Worm (Caenorhabditis elegans) whole organism, late embryonic: ENCODE data around the gene ZK856.14.
A peak's percentile ranks its signal among the peaks of the same experiment; 100 is the strongest.

Experiments used
- C08G9.2 ChIP-seq: sonication (generic microtip); optimal IDR thresholded peaks from 2 replicates; lab custom pipeline; 2016; ENCODE audit warnings: mild to moderate bottlenecking, missing genetic modification characterization, moderate library complexity, missing compliant biosample characterization
- C38D4.7 ChIP-seq: fragments of 200-800 bp; sonication (Bioruptor generic); optimal IDR thresholded peaks from 2 replicates; lab custom pipeline; 2018; ENCODE audit warnings: mild to moderate bottlenecking, missing genetic modification characterization, moderate library complexity, missing compliant biosample characterization
- F13H6.1 ChIP-seq: sonication (generic microtip); optimal IDR thresholded peaks from 2 replicates; lab custom pipeline; 2016; ENCODE audit warnings: missing genetic modification characterization, missing compliant biosample characterization
- K02D7.2 ChIP-seq: sonication (generic microtip); optimal IDR thresholded peaks from 2 replicates; lab custom pipeline; 2017; ENCODE audit warnings: mild to moderate bottlenecking, missing genetic modification characterization, missing compliant biosample characterization
- K09A11.1 ChIP-seq: sonication (generic microtip); optimal IDR thresholded peaks from 2 replicates; lab custom pipeline; 2017; ENCODE audit warnings: antibody characterized with exemption, mild to moderate bottlenecking, missing genetic modification characterization, missing compliant biosample characterization; ENCODE audit not compliant: insufficient read depth
- T23F11.4 ChIP-seq: fragments of 200-800 bp; sonication (Bioruptor generic); optimal IDR thresholded peaks from 2 replicates; lab custom pipeline; 2018; ENCODE audit warnings: mild to moderate bottlenecking, missing genetic modification characterization, missing compliant biosample characterization
- Y22D7AL.16 ChIP-seq: sonication (generic microtip); optimal IDR thresholded peaks from 2 replicates; lab custom pipeline; 2016; ENCODE audit warnings: missing genetic modification characterization, missing compliant biosample characterization
- ahr-1 ChIP-seq: sonication (generic microtip); optimal IDR thresholded peaks from 2 replicates; lab custom pipeline; 2016; ENCODE audit warnings: missing genetic modification characterization, missing compliant biosample characterization
- ama-1 ChIP-seq: fragments of 150-350 bp; optimal IDR thresholded peaks from 2 replicates; lab custom pipeline; 2014
- ceh-14 ChIP-seq: sonication (generic microtip); optimal IDR thresholded peaks from 2 replicates; lab custom pipeline; 2016; ENCODE audit warnings: missing genotype, missing genetic modification characterization, missing compliant biosample characterization
- ceh-18 ChIP-seq: sonication (generic microtip); optimal IDR thresholded peaks from 2 replicates; lab custom pipeline; 2016; ENCODE audit warnings: missing genetic modification characterization, missing compliant biosample characterization
- ceh-24 ChIP-seq: sonication (generic microtip); optimal IDR thresholded peaks from 2 replicates; lab custom pipeline; 2016; ENCODE audit warnings: mild to moderate bottlenecking, missing genetic modification characterization, missing compliant biosample characterization
- ceh-30 ChIP-seq: fragments of 150-350 bp; optimal IDR thresholded peaks from 2 replicates; lab custom pipeline; 2014; ENCODE audit warnings: missing biosample characterization, missing genetic modification characterization
- ceh-34 ChIP-seq: sonication (generic microtip); optimal IDR thresholded peaks from 2 replicates; lab custom pipeline; 2016; ENCODE audit warnings: mild to moderate bottlenecking, missing genetic modification characterization, missing compliant biosample characterization
- ceh-45 ChIP-seq: fragments of 200-800 bp; sonication (Bioruptor generic); IDR thresholded peaks from 2 replicates; pipeline ENCODE4 v1.3.6; 2022; ENCODE audit warnings: missing genetic modification reagents, missing genetic modification characterization, missing compliant biosample characterization
- ceh-48 ChIP-seq: sonication (generic microtip); optimal IDR thresholded peaks from 2 replicates; lab custom pipeline; 2016; ENCODE audit warnings: missing genetic modification characterization, inconsistent platforms, missing compliant biosample characterization
- ceh-6 ChIP-seq: fragments of 200-800 bp; sonication (Bioruptor generic); optimal IDR thresholded peaks from 2 replicates; lab custom pipeline; 2018; ENCODE audit warnings: mild to moderate bottlenecking, missing genetic modification characterization, missing compliant biosample characterization
- ceh-9 ChIP-seq: sonication (generic microtip); optimal IDR thresholded peaks from 2 replicates; lab custom pipeline; 2016; ENCODE audit warnings: mild to moderate bottlenecking, missing genetic modification characterization, inconsistent platforms, missing compliant biosample characterization
- che-1 ChIP-seq: sonication (generic microtip); optimal IDR thresholded peaks from 2 replicates; lab custom pipeline; 2016; ENCODE audit warnings: mild to moderate bottlenecking, missing genetic modification characterization, missing compliant biosample characterization
- dmd-4 ChIP-seq: sonication (generic microtip); optimal IDR thresholded peaks from 2 replicates; lab custom pipeline; 2016; ENCODE audit warnings: borderline replicate concordance, missing genetic modification characterization, missing compliant biosample characterization
- elt-4 ChIP-seq: sonication (generic microtip); optimal IDR thresholded peaks from 2 replicates; lab custom pipeline; 2016; ENCODE audit warnings: missing genetic modification characterization, missing compliant biosample characterization
- ets-4 ChIP-seq: sonication (generic microtip); optimal IDR thresholded peaks from 2 replicates; lab custom pipeline; 2016; ENCODE audit warnings: missing genetic modification characterization, missing compliant biosample characterization
- eyg-1 ChIP-seq: sonication (generic microtip); optimal IDR thresholded peaks from 2 replicates; lab custom pipeline; 2016; ENCODE audit warnings: missing genotype, missing genetic modification characterization, missing compliant biosample characterization
- fax-1 ChIP-seq: sonication (generic microtip); optimal IDR thresholded peaks from 2 replicates; lab custom pipeline; 2016; ENCODE audit warnings: missing genotype, missing genetic modification characterization, missing compliant biosample characterization
- fkh-6 ChIP-seq: sonication (generic microtip); optimal IDR thresholded peaks from 2 replicates; lab custom pipeline; 2016; ENCODE audit warnings: missing genetic modification characterization, missing compliant biosample characterization
- gmeb-2 ChIP-seq: sonication (generic microtip); optimal IDR thresholded peaks from 2 replicates; lab custom pipeline; 2016; ENCODE audit warnings: missing genetic modification characterization, inconsistent platforms, missing compliant biosample characterization
- hlh-13 ChIP-seq: fragments of 200-800 bp; sonication (Bioruptor generic); optimal IDR thresholded peaks from 2 replicates; lab custom pipeline; 2018; ENCODE audit warnings: mild to moderate bottlenecking, missing genetic modification characterization, missing compliant biosample characterization
- hlh-8 ChIP-seq: sonication (generic microtip); optimal IDR thresholded peaks from 2 replicates; lab custom pipeline; 2016; ENCODE audit warnings: missing genotype, missing genetic modification characterization, missing compliant biosample characterization
- lim-6 ChIP-seq: sonication (generic microtip); optimal IDR thresholded peaks from 2 replicates; lab custom pipeline; 2016; ENCODE audit warnings: missing genetic modification characterization, missing compliant biosample characterization
- lin-11 ChIP-seq: fragments of 200-800 bp; sonication (Bioruptor generic); optimal IDR thresholded peaks from 2 replicates; lab custom pipeline; 2018; ENCODE audit warnings: mild to moderate bottlenecking, missing genetic modification characterization, missing compliant biosample characterization
- madf-2 ChIP-seq: sonication (generic microtip); optimal IDR thresholded peaks from 2 replicates; lab custom pipeline; 2017; ENCODE audit warnings: missing genetic modification characterization, missing compliant biosample characterization
- mec-3 ChIP-seq: sonication (generic microtip); optimal IDR thresholded peaks from 2 replicates; lab custom pipeline; 2016; ENCODE audit warnings: borderline replicate concordance, missing genetic modification characterization, missing compliant biosample characterization
- nfya-1 ChIP-seq: sonication (generic microtip); optimal IDR thresholded peaks from 2 replicates; lab custom pipeline; 2017; ENCODE audit warnings: missing genetic modification characterization, mild to moderate bottlenecking, missing compliant biosample characterization, antibody characterized with exemption, moderate library complexity
- nhr-11 ChIP-seq: fragments of 150-350 bp; optimal IDR thresholded peaks from 2 replicates; lab custom pipeline; 2014; ENCODE audit warnings: missing biosample characterization, missing genetic modification characterization
- nhr-232 ChIP-seq: sonication (generic microtip); optimal IDR thresholded peaks from 2 replicates; lab custom pipeline; 2016; ENCODE audit warnings: missing genetic modification characterization, missing compliant biosample characterization
- pat-9 ChIP-seq: fragments of 200-800 bp; sonication (Bioruptor generic); optimal IDR thresholded peaks from 2 replicates; lab custom pipeline; 2018; ENCODE audit warnings: mild to moderate bottlenecking, missing genetic modification characterization, moderate library complexity, missing compliant biosample characterization
- pha-2 ChIP-seq: sonication (generic microtip); optimal IDR thresholded peaks from 2 replicates; lab custom pipeline; 2017; ENCODE audit warnings: mild to moderate bottlenecking, missing genetic modification characterization, missing compliant biosample characterization
- ref-2 ChIP-seq: sonication (generic microtip); optimal IDR thresholded peaks from 2 replicates; lab custom pipeline; 2016; ENCODE audit warnings: missing genetic modification characterization, missing compliant biosample characterization
- rnt-1 ChIP-seq: sonication (generic microtip); optimal IDR thresholded peaks from 2 replicates; lab custom pipeline; 2016; ENCODE audit warnings: missing genetic modification characterization, missing compliant biosample characterization
- sdc-2 ChIP-seq: sonication (generic microtip); optimal IDR thresholded peaks from 2 replicates; lab custom pipeline; 2016; ENCODE audit warnings: missing genotype, missing genetic modification characterization, missing compliant biosample characterization
- sox-2 ChIP-seq: fragments of 200-800 bp; sonication (Bioruptor generic); IDR thresholded peaks from 2 replicates; pipeline ENCODE4 v1.3.6; 2022; ENCODE audit warnings: missing genetic modification reagents, missing genetic modification characterization, missing compliant biosample characterization
- syd-9 ChIP-seq: sonication (generic microtip); optimal IDR thresholded peaks from 2 replicates; lab custom pipeline; 2016; ENCODE audit warnings: mild to moderate bottlenecking, missing genetic modification characterization, moderate library complexity, missing compliant biosample characterization
- tbx-2 ChIP-seq: sonication (generic microtip); optimal IDR thresholded peaks from 2 replicates; lab custom pipeline; 2016; ENCODE audit warnings: missing genetic modification characterization, missing compliant biosample characterization
- tbx-7 ChIP-seq: sonication (generic microtip); optimal IDR thresholded peaks from 2 replicates; lab custom pipeline; 2016; ENCODE audit warnings: missing genotype, missing genetic modification characterization, missing compliant biosample characterization
- ttx-3 ChIP-seq: sonication (generic microtip); optimal IDR thresholded peaks from 2 replicates; lab custom pipeline; 2016; ENCODE audit warnings: missing genetic modification reagents, missing genetic modification characterization, missing compliant biosample characterization
- unc-3 ChIP-seq, 2 experiments: fragments of 200-800 bp in 1 of 2; sonication (Bioruptor generic) in 1 of 2; sonication (generic microtip) in 1 of 2; conservative IDR thresholded peaks in 1 of 2; optimal IDR thresholded peaks in 1 of 2; 2 replicates each; pipeline versions ENCODE4 v1.3.6 to Lab custom; 2016 to 2022; ENCODE audit warnings: missing compliant biosample characterization in 2 of 2, missing genetic modification characterization in 2 of 2, missing genetic modification reagents in 1 of 2
- unc-42 ChIP-seq: sonication (generic microtip); optimal IDR thresholded peaks from 2 replicates; lab custom pipeline; 2016; ENCODE audit warnings: missing genotype, missing genetic modification characterization, missing compliant biosample characterization
- unc-55 ChIP-seq: sonication (generic microtip); optimal IDR thresholded peaks from 2 replicates; lab custom pipeline; 2017; ENCODE audit warnings: missing biosample characterization, missing genetic modification reagents, missing genetic modification characterization
- zip-5 ChIP-seq: sonication (generic microtip); optimal IDR thresholded peaks from 2 replicates; lab custom pipeline; 2016; ENCODE audit warnings: missing genetic modification characterization, missing compliant biosample characterization

The ZK856.14 gene

ce11 chrV:10174632-10175075 lies 42.2 kb upstream of the ZK856.14 start (continued):
- TF ChIP-seq lin-11 (tag; lab: Kevin White, UChicago) (no peak), K02D7.2 (tag; lab: Kevin White, UChicago) (no peak), nhr-232 (tag; lab: Kevin White, UChicago) (no peak), ceh-24 (no peak), unc-42 (tag; lab: Kevin White, UChicago) (peak; percentile 96), gmeb-2 (tag; lab: Kevin White, UChicago) (no peak), ets-4 (tag; lab: Kevin White, UChicago) (no peak), dmd-4 (no peak), ceh-18 (tag; lab: Kevin White, UChicago) (peak; percentile 41), madf-2 (tag; lab: Kevin White, UChicago) (no peak), fkh-6 (tag; lab: Kevin White, UChicago) (no peak), tbx-7 (tag; lab: Kevin White, UChicago) (no peak), nfya-1 (peak; percentile 96), hlh-8 (tag; lab: Kevin White, UChicago) (no peak), hlh-13 (GFP tag; lab: Kevin White, UChicago) (no peak), T23F11.4 (no peak), ceh-9 (tag; lab: Kevin White, UChicago) (no peak), ama-1 (lab: Kevin White, UChicago) (no peak), ceh-30 (tag; lab: Kevin White, UChicago) (no peak), unc-3 (GFP tag; conservative IDR thresholded peaks at IDR 0.05; lab: Robert Waterston, UW) (no peak), unc-3 (tag; optimal IDR thresholded peaks at IDR 0.05; lab: Kevin White, UChicago) (peak; percentile 32), che-1 (tag; lab: Kevin White, UChicago) (no peak), syd-9 (tag; lab: Kevin White, UChicago) (no peak), C38D4.7 (GFP tag; lab: Kevin White, UChicago) (no peak), Y22D7AL.16 (no peak), eyg-1 (tag; lab: Kevin White, UChicago) (no peak), pat-9 (tag; lab: Kevin White, UChicago) (no peak), elt-4 (tag; lab: Kevin White, UChicago) (no peak), C08G9.2 (tag; lab: Kevin White, UChicago) (no peak), fax-1 (tag; lab: Kevin White, UChicago) (no peak), unc-55 (no peak), ceh-48 (tag; lab: Kevin White, UChicago) (peak; percentile 99), ceh-45 (no peak), mec-3 (tag; lab: Kevin White, UChicago) (no peak), ceh-6 (GFP tag; lab: Kevin White, UChicago) (no peak)
- TF ChIP-seq, all 69 proteins: peak for 11

ce11 chrV:10178166-10178565 lies 38.7 kb upstream of the ZK856.14 start:
- TF ChIP-seq ceh-45 (no peak), ceh-30 (tag; lab: Kevin White, UChicago) (no peak), sox-2 (GFP tag; lab: Robert Waterston, UW) (no peak), unc-42 (tag; lab: Kevin White, UChicago) (peak; percentile 19), sdc-2 (peak; percentile 23), lim-6 (tag; lab: Kevin White, UChicago) (no peak), F13H6.1 (tag; lab: Kevin White, UChicago) (peak; percentile 67), ahr-1 (tag; lab: Kevin White, UChicago) (peak; percentile 49), nhr-11 (no peak), ceh-18 (tag; lab: Kevin White, UChicago) (peak; percentile 54), tbx-7 (tag; lab: Kevin White, UChicago) (peak; percentile 71), C08G9.2 (tag; lab: Kevin White, UChicago) (peak; percentile 77), hlh-8 (tag; lab: Kevin White, UChicago) (peak; percentile 52), tbx-2 (tag; lab: Kevin White, UChicago) (peak; percentile 75), gmeb-2 (tag; lab: Kevin White, UChicago) (no peak), fkh-6 (tag; lab: Kevin White, UChicago) (no peak), ceh-14 (tag; lab: Kevin White, UChicago) (peak; percentile 79), ceh-48 (tag; lab: Kevin White, UChicago) (peak; percentile 37), fax-1 (tag; lab: Kevin White, UChicago) (peak; percentile 39), hlh-13 (GFP tag; lab: Kevin White, UChicago) (no peak), rnt-1 (peak; percentile 22), ttx-3 (no peak), nfya-1 (peak; percentile 31), K09A11.1 (tag; lab: Kevin White, UChicago) (no peak), T23F11.4 (no peak), zip-5 (tag; lab: Kevin White, UChicago) (peak; percentile 52), ref-2 (peak; percentile 85), ceh-34 (tag; lab: Kevin White, UChicago) (peak; percentile 67), unc-3 (GFP tag; conservative IDR thresholded peaks at IDR 0.05; lab: Robert Waterston, UW) (no peak), unc-3 (tag; optimal IDR thresholded peaks at IDR 0.05; lab: Kevin White, UChicago) (no peak), dmd-4 (no peak), pha-2 (tag; lab: Kevin White, UChicago) (no peak)
